Fruit fly (Drosophila melanogaster) whole organism, embryonic: ENCODE results near the gene Rab3-GEF.

Experiments used
- ATbp ChIP-seq: fragments of 200-800 bp; sonication (Bioruptor generic); optimal IDR thresholded peaks from 2 replicates; lab custom pipeline; 2017; ENCODE audit warnings: missing biosample characterization, mild to moderate bottlenecking, missing genetic modification characterization, missing genetic modification reagents
- Abd-B ChIP-seq: fragments of 200-800 bp; sonication (Bioruptor generic); optimal IDR thresholded peaks from 2 replicates; lab custom pipeline; 2018; ENCODE audit warnings: missing biosample characterization, mild to moderate bottlenecking, missing genetic modification characterization, moderate library complexity
- Adf1 ChIP-seq: fragments of 200-800 bp; sonication (Bioruptor generic); IDR thresholded peaks from 2 replicates; pipeline ENCODE4 v1.3.6; 2022; ENCODE audit warnings: missing biosample characterization, missing genetic modification characterization
- Asciz ChIP-seq: fragments of 200-800 bp; sonication (Bioruptor generic); optimal IDR thresholded peaks from 2 replicates; lab custom pipeline; 2017; ENCODE audit warnings: missing biosample characterization, mild to moderate bottlenecking, missing genetic modification characterization, missing genetic modification reagents
- CG12659 ChIP-seq: fragments of 200-800 bp; sonication (Bioruptor generic); optimal IDR thresholded peaks from 3 replicates; lab custom pipeline; 2017; ENCODE audit warnings: mild to moderate bottlenecking, missing biosample characterization, missing genetic modification reagents, missing genetic modification characterization
- CG14667 ChIP-seq: fragments of 200-800 bp; sonication (Bioruptor generic); IDR thresholded peaks from 2 replicates; pipeline ENCODE4 v1.3.6; 2022; ENCODE audit warnings: missing biosample characterization, missing genetic modification characterization
- CG15696 ChIP-seq: fragments of 200-800 bp; sonication (Bioruptor generic); optimal IDR thresholded peaks from 2 replicates; lab custom pipeline; 2019; ENCODE audit warnings: missing biosample characterization, mild to moderate bottlenecking, missing genetic modification characterization, moderate library complexity
- CG16815 ChIP-seq: fragments of 200-800 bp; sonication (Bioruptor generic); optimal IDR thresholded peaks from 3 replicates; lab custom pipeline; 2017; ENCODE audit warnings: missing biosample characterization, mild to moderate bottlenecking, missing genetic modification characterization
- CG18619 ChIP-seq: fragments of 200-800 bp; sonication (Bioruptor generic); optimal IDR thresholded peaks from 3 replicates; lab custom pipeline; 2017; ENCODE audit warnings: missing biosample characterization, mild to moderate bottlenecking, missing genetic modification characterization
- CG31441 ChIP-seq: fragments of 200-800 bp; sonication (Bioruptor generic); IDR thresholded peaks from 2 replicates; pipeline ENCODE4 v1.3.6; 2022; ENCODE audit warnings: missing biosample characterization, missing genetic modification characterization
- CG3163 ChIP-seq: fragments of 200-800 bp; sonication (Bioruptor generic); optimal IDR thresholded peaks from 3 replicates; lab custom pipeline; 2016; ENCODE audit warnings: missing biosample characterization, missing genetic modification characterization
- CG34422 ChIP-seq: fragments of 200-800 bp; sonication (Bioruptor generic); IDR thresholded peaks from 3 replicates; pipeline ENCODE4 v1.3.6; 2022; ENCODE audit warnings: missing biosample characterization, missing genetic modification characterization
- CG4617 ChIP-seq: fragments of 200-800 bp; sonication (Bioruptor generic); optimal IDR thresholded peaks from 3 replicates; lab custom pipeline; 2016; ENCODE audit warnings: missing biosample characterization, missing genetic modification characterization, borderline replicate concordance
- CG4707 ChIP-seq: fragments of 200-800 bp; sonication (Bioruptor generic); optimal IDR thresholded peaks from 2 replicates; lab custom pipeline; 2018; ENCODE audit warnings: missing biosample characterization, mild to moderate bottlenecking, missing genetic modification characterization, moderate library complexity
- CG4854 ChIP-seq: fragments of 200-800 bp; sonication (Bioruptor generic); optimal IDR thresholded peaks from 2 replicates; lab custom pipeline; 2016; ENCODE audit warnings: missing biosample characterization, missing genetic modification characterization, inconsistent platforms
- CG6175 ChIP-seq: fragments of 200-800 bp; sonication (Bioruptor generic); IDR thresholded peaks from 3 replicates; pipeline ENCODE4 v1.3.6; 2022; ENCODE audit warnings: missing biosample characterization, missing genetic modification characterization
- CG7556 ChIP-seq: fragments of 200-800 bp; sonication (Bioruptor generic); optimal IDR thresholded peaks from 2 replicates; lab custom pipeline; 2017; ENCODE audit warnings: missing biosample characterization, mild to moderate bottlenecking, missing genetic modification characterization
- CG7786 ChIP-seq: fragments of 200-800 bp; sonication (Bioruptor generic); optimal IDR thresholded peaks from 2 replicates; lab custom pipeline; 2016; ENCODE audit warnings: missing biosample characterization, missing genetic modification characterization
- CG8089 ChIP-seq: fragments of 200-800 bp; sonication (Bioruptor generic); optimal IDR thresholded peaks from 3 replicates; lab custom pipeline; 2016; ENCODE audit warnings: missing biosample characterization, missing genetic modification characterization
- CG8765 ChIP-seq: fragments of 200-800 bp; sonication (Bioruptor generic); IDR thresholded peaks from 2 replicates; pipeline ENCODE4 v1.3.6; 2022; ENCODE audit warnings: missing biosample characterization, missing genetic modification characterization
- CG9609 ChIP-seq: fragments of 200-800 bp; sonication (Bioruptor generic); optimal IDR thresholded peaks from 3 replicates; lab custom pipeline; 2016; ENCODE audit warnings: missing biosample characterization, missing genetic modification characterization
- CG9727 ChIP-seq: fragments of 200-800 bp; sonication (Bioruptor generic); optimal IDR thresholded peaks from 3 replicates; lab custom pipeline; 2017; ENCODE audit warnings: missing biosample characterization, mild to moderate bottlenecking, missing genetic modification characterization
- Dp ChIP-seq: fragments of 200-800 bp; sonication (Bioruptor generic); optimal IDR thresholded peaks from 2 replicates; lab custom pipeline; 2018; ENCODE audit warnings: missing biosample characterization, mild to moderate bottlenecking, missing genetic modification characterization, moderate library complexity
- Fer3 ChIP-seq: fragments of 200-800 bp; sonication (Bioruptor generic); optimal IDR thresholded peaks from 2 replicates; lab custom pipeline; 2018; ENCODE audit warnings: missing biosample characterization, mild to moderate bottlenecking, missing genetic modification characterization, moderate library complexity
- HmgZ ChIP-seq: fragments of 200-800 bp; sonication (Bioruptor generic); optimal IDR thresholded peaks from 2 replicates; lab custom pipeline; 2018; ENCODE audit warnings: missing biosample characterization, mild to moderate bottlenecking, missing genetic modification characterization
- Hsf ChIP-seq: fragments of 200-800 bp; sonication (Bioruptor generic); optimal IDR thresholded peaks from 3 replicates; lab custom pipeline; 2016; ENCODE audit warnings: missing biosample characterization, missing genetic modification characterization
- Oaz ChIP-seq: fragments of 200-800 bp; sonication (Bioruptor generic); IDR thresholded peaks from 2 replicates; pipeline ENCODE4 v1.3.6; 2022; ENCODE audit warnings: missing biosample characterization, missing genetic modification characterization
- Stat92E ChIP-seq, 3 experiments: fragments of >200 bp in 2 of 3; fragments of 200-800 bp in 1 of 3; sonication (Bioruptor generic) in 1 of 3; optimal IDR thresholded peaks; 2 replicates each; lab custom pipeline; 2017 to 2019; ENCODE audit warnings: missing biosample characterization in 3 of 3, missing genetic modification characterization in 3 of 3, mild to moderate bottlenecking in 1 of 3, moderate library complexity in 1 of 3
- ara ChIP-seq: fragments of 200-800 bp; sonication (Bioruptor generic); IDR thresholded peaks from 2 replicates; pipeline ENCODE4 v1.3.6; 2022; ENCODE audit warnings: missing biosample characterization, missing genetic modification characterization
- cato ChIP-seq: fragments of 200-800 bp; sonication (Bioruptor generic); optimal IDR thresholded peaks from 2 replicates; lab custom pipeline; 2016; ENCODE audit warnings: missing biosample characterization, missing genetic modification characterization, borderline replicate concordance
- chinmo ChIP-seq: fragments of 200-800 bp; sonication (Bioruptor generic); IDR thresholded peaks from 4 replicates; pipeline ENCODE4 v1.3.6; 2022; ENCODE audit warnings: missing biosample characterization, missing genetic modification characterization; ENCODE audit not compliant: partially characterized antibody
- crol ChIP-seq: fragments of 200-800 bp; sonication (Bioruptor generic); IDR thresholded peaks from 2 replicates; pipeline ENCODE4 v1.3.6; 2022; ENCODE audit warnings: missing biosample characterization, missing genetic modification characterization
- dan ChIP-seq: fragments of 200-800 bp; sonication (Bioruptor generic); IDR thresholded peaks from 2 replicates; pipeline ENCODE4 v1.3.6; 2022; ENCODE audit warnings: missing biosample characterization, missing genetic modification characterization
- danr ChIP-seq: fragments of 200-800 bp; sonication (Bioruptor generic); IDR thresholded peaks from 2 replicates; pipeline ENCODE4 v1.3.6; 2022; ENCODE audit warnings: missing biosample characterization, missing genetic modification characterization
- ems ChIP-seq: fragments of 200-800 bp; sonication (Bioruptor generic); optimal IDR thresholded peaks from 3 replicates; lab custom pipeline; 2016; ENCODE audit warnings: missing biosample characterization, missing genetic modification characterization
- ftz-f1 ChIP-seq: fragments of 200-800 bp; sonication (Bioruptor generic); optimal IDR thresholded peaks from 2 replicates; lab custom pipeline; 2016; ENCODE audit warnings: missing biosample characterization, missing genetic modification characterization
- gcm ChIP-seq: fragments of 200-800 bp; sonication (Bioruptor generic); optimal IDR thresholded peaks from 2 replicates; lab custom pipeline; 2019; ENCODE audit warnings: missing biosample characterization, mild to moderate bottlenecking, missing genetic modification characterization, moderate library complexity
- knrl ChIP-seq: fragments of 200-800 bp; sonication (Bioruptor generic); IDR thresholded peaks from 3 replicates; pipeline ENCODE4 v1.3.6; 2022; ENCODE audit warnings: missing biosample characterization, missing genetic modification characterization; ENCODE audit not compliant: partially characterized antibody
- nmo ChIP-seq: fragments of 200-800 bp; sonication (Bioruptor generic); optimal IDR thresholded peaks from 2 replicates; lab custom pipeline; 2018; ENCODE audit warnings: missing biosample characterization, mild to moderate bottlenecking, missing genetic modification characterization, moderate library complexity
- scrt ChIP-seq: fragments of 200-800 bp; sonication (Bioruptor generic); optimal IDR thresholded peaks from 2 replicates; lab custom pipeline; 2018; ENCODE audit warnings: missing biosample characterization, mild to moderate bottlenecking, missing genetic modification characterization, moderate library complexity
- sim ChIP-seq: fragments of 200-800 bp; sonication (Bioruptor generic); IDR thresholded peaks from 2 replicates; pipeline ENCODE4 v1.3.6; 2022; ENCODE audit warnings: missing biosample characterization, missing genetic modification characterization
- sob ChIP-seq: fragments of 200-800 bp; sonication (Bioruptor generic); IDR thresholded peaks from 2 replicates; pipeline ENCODE4 v1.3.6; 2022; ENCODE audit warnings: missing biosample characterization, missing genetic modification characterization
- ssp ChIP-seq: fragments of 200-800 bp; sonication (Bioruptor generic); IDR thresholded peaks from 2 replicates; pipeline ENCODE4 v1.3.6; 2022; ENCODE audit warnings: missing biosample characterization, missing genetic modification characterization
- toy ChIP-seq: fragments of 200-800 bp; sonication (Bioruptor generic); IDR thresholded peaks from 2 replicates; pipeline ENCODE4 v1.3.6; 2022; ENCODE audit warnings: missing biosample characterization, missing genetic modification characterization
- ttk ChIP-seq: fragments of 200-800 bp; sonication (Bioruptor generic); IDR thresholded peaks from 2 replicates; pipeline ENCODE4 v2.1.2; 2022; ENCODE audit warnings: missing biosample characterization, missing genetic modification characterization
- unpg ChIP-seq: fragments of 200-800 bp; sonication (Bioruptor generic); optimal IDR thresholded peaks from 3 replicates; lab custom pipeline; 2018; ENCODE audit warnings: missing biosample characterization, mild to moderate bottlenecking, missing genetic modification characterization, moderate library complexity
- vfl ChIP-seq: fragments of 200-800 bp; sonication (Bioruptor generic); optimal IDR thresholded peaks from 2 replicates; lab custom pipeline; 2016; ENCODE audit warnings: missing biosample characterization, missing genetic modification characterization
- vnd ChIP-seq: fragments of 200-800 bp; sonication (Bioruptor generic); IDR thresholded peaks from 3 replicates; pipeline ENCODE4 v1.3.6; 2022; ENCODE audit warnings: missing biosample characterization, missing genetic modification characterization; ENCODE audit not compliant: partially characterized antibody
- vvl ChIP-seq: fragments of 200-800 bp; sonication (Bioruptor generic); IDR thresholded peaks from 2 replicates; pipeline ENCODE4 v1.3.6; 2022; ENCODE audit warnings: missing biosample characterization, missing genetic modification characterization

Rab3-GEF gene

dm6 chrX:15043013-15043699, 46.3 kb upstream of the Rab3-GEF start (continued):
- TF ChIP-seq scrt (GFP tag; lab: Kevin White, UChicago) (peak; percentile 69), CG9609 (peak; percentile 47), vvl (GFP tag; lab: Robert Waterston, UW) (peak; percentile 84), knrl (GFP tag; lab: Robert Waterston, UW) (no peak), dan (GFP tag; lab: Robert Waterston, UW) (no peak), Hsf (GFP tag; lab: Kevin White, UChicago) (peak; percentile 40), CG4617 (GFP tag; lab: Kevin White, UChicago) (no peak), ems (peak; percentile 52), Abd-B (GFP tag; lab: Kevin White, UChicago) (no peak), CG9727 (GFP tag; lab: Kevin White, UChicago) (peak; percentile 79), cato (GFP tag; lab: Kevin White, UChicago) (peak; percentile 52), CG3163 (peak; percentile 72), Dp (no peak), Fer3 (tag; lab: Kevin White, UChicago) (peak; percentile 84), CG34422 (GFP tag; lab: Robert Waterston, UW) (peak; percentile 36; the same call in 1 of the 3 replicates), ara (peak; percentile 81), crol (peak; percentile 29), ATbp (GFP tag; lab: Kevin White, UChicago) (peak; percentile 99), danr (peak; percentile 50; the same call in 1 of the 2 replicates), HmgZ (tag; lab: Kevin White, UChicago) (peak; percentile 79), CG8765 (no peak), chinmo (GFP tag; lab: Robert Waterston, UW) (0 out of 4 replicates have a peak, but pooled peaks have one; percentile 6), CG18619 (GFP tag; lab: Kevin White, UChicago) (peak; percentile 89), CG15696 (tag; lab: Kevin White, UChicago) (peak; percentile 75), sob (GFP tag; lab: Robert Waterston, UW) (peak; percentile 78), CG8089 (GFP tag; lab: Kevin White, UChicago) (peak; percentile 89), nmo (GFP tag; lab: Kevin White, UChicago) (no peak), ttk (GFP tag; lab: Robert Waterston, UW) (peak; percentile 12; the same call in 1 of the 2 replicates), gcm (GFP tag; lab: Kevin White, UChicago) (peak; percentile 87), toy (GFP tag; lab: Robert Waterston, UW) (0 out of 2 replicates have a peak, but pooled peaks have one; percentile 37), Oaz (no peak), ftz-f1 (GFP tag; lab: Kevin White, UChicago) (no peak), unpg (GFP tag; lab: Kevin White, UChicago) (peak; percentile 75), vnd (no peak), Adf1 (GFP tag; lab: Robert Waterston, UW) (no peak), sim (GFP tag; lab: Robert Waterston, UW) (peak; percentile 56; the same call in 1 of the 2 replicates), ssp (GFP tag; lab: Robert Waterston, UW) (peak; percentile 20), CG4707 (GFP tag; lab: Kevin White, UChicago) (peak; percentile 93), CG12659 (peak; percentile 88), CG16815 (GFP tag; lab: Kevin White, UChicago) (no peak), CG4854 (GFP tag; lab: Kevin White, UChicago) (peak; percentile 87), CG31441 (peak; percentile 73), Asciz (peak; percentile 98), vfl (no peak), CG7786 (GFP tag; lab: Kevin White, UChicago) (peak; percentile 21), CG7556 (GFP tag; lab: Kevin White, UChicago) (peak; percentile 80), CG14667 (GFP tag; lab: Robert Waterston, UW) (no peak), CG6175 (GFP tag; lab: Robert Waterston, UW) (no peak), Stat92E (GFP tag; optimal IDR thresholded peaks at IDR 0.05; lab: Kevin White, UChicago) (no peak)
